Fruit fly (Drosophila melanogaster): Measurements from ENCODE around the gene CG11327.

Gene CG11327

DNA sequence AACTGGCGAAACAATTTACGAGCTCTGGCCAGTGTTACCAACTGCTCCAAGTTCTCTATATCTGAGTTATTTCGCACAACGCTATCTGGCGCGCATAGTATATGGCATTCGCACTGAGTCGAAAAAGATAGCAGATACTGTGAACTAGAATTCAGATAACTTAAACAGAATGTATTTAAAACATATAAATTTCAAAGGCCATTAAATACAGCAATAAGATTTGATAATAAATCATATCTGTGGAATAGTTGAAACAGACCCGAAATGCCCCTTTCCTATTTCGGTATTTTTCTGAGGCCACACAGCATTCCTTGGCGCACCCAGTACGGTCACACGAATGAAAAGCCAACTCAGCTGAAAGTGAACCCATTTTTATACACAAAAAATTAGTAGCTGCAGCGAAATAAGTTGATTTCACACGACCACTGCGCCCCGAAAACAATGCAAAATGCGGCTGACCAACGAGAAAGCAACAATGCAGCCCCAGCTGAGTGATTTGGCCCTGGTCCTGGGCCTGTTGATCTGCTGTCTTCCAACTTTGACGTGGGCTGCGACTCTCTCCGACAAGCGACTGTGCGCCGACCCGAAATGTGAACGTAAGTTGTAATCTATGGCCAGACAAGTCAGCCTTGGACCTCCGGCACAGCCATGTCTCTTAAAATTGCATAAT lies 37.3 kb downstream of the CG11327 start, which contains the start of the genes CG31635 and Tango1 (continued):
- no peak for TF ChIP-seq da (GFP tag; optimal IDR thresholded peaks at IDR 0.05)
- no peak for TF ChIP-seq CG13296 (GFP tag; optimal IDR thresholded peaks at IDR 0.05)
- TF ChIP-seq Oaz (GFP tag; IDR thresholded peaks at IDR 0.05), result no peak
- TF ChIP-seq sr (GFP tag; IDR thresholded peaks at IDR 0.05), result no peak
- TF ChIP-seq CG12744 (GFP tag; optimal IDR thresholded peaks at IDR 0.05), result peak; percentile 2
- no peak for TF ChIP-seq CG10431 (GFP tag; optimal IDR thresholded peaks at IDR 0.05)
- no peak for TF ChIP-seq ci (GFP tag; IDR thresholded peaks at IDR 0.05)
- no peak for TF ChIP-seq CG17568 (GFP tag; optimal IDR thresholded peaks at IDR 0.05)
- TF ChIP-seq CG6654 (GFP tag; optimal IDR thresholded peaks at IDR 0.05), result no peak
- TF ChIP-seq CG4820 (GFP tag; optimal IDR thresholded peaks at IDR 0.05), result no peak
- TF ChIP-seq Rfx (GFP tag; IDR thresholded peaks at IDR 0.05), result no peak; the same call in 1 of the 2 replicates
- no peak for TF ChIP-seq CG18011 (GFP tag; optimal IDR thresholded peaks at IDR 0.05)
- peak; percentile 89 for TF ChIP-seq sd (tag; optimal IDR thresholded peaks at IDR 0.05)
- TF ChIP-seq mld (GFP tag; IDR thresholded peaks at IDR 0.05; ENCODE audit: partially characterized antibody), result no peak
- TF ChIP-seq CG8290 (GFP tag; optimal IDR thresholded peaks at IDR 0.05), result peak; percentile 24
- TF ChIP-seq CG8290 (tag; optimal IDR thresholded peaks at IDR 0.05), result no peak
- TF ChIP-seq CG31441 (GFP tag; IDR thresholded peaks at IDR 0.05), result no peak
- peak; percentile 72 for TF ChIP-seq Deaf1 (tag; optimal IDR thresholded peaks at IDR 0.05)
- TF ChIP-seq MESR4 (GFP tag; optimal IDR thresholded peaks at IDR 0.05), result peak; percentile 89
- TF ChIP-seq NC2α (GFP tag; optimal IDR thresholded peaks at IDR 0.05), result no peak
- TF ChIP-seq Oli (tag; optimal IDR thresholded peaks at IDR 0.05), result no peak
- TF ChIP-seq gcm (GFP tag; optimal IDR thresholded peaks at IDR 0.05), result no peak
- TF ChIP-seq CG7271 (tag; optimal IDR thresholded peaks at IDR 0.05), result no peak
- TF ChIP-seq nmo (GFP tag; optimal IDR thresholded peaks at IDR 0.05), result peak; percentile 76
- no peak for TF ChIP-seq lbe (GFP tag; optimal IDR thresholded peaks at IDR 0.05)
- no peak; the same call in 1 of the 2 replicates for TF ChIP-seq lmd (GFP tag; IDR thresholded peaks at IDR 0.05)
- TF ChIP-seq CG10462 (GFP tag; optimal IDR thresholded peaks at IDR 0.05), result no peak
- TF ChIP-seq slp2 (GFP tag; optimal IDR thresholded peaks at IDR 0.05), result no peak
- no peak for TF ChIP-seq pan (optimal IDR thresholded peaks at IDR 0.05)
- peak in 1 of 2 experiments; percentile 12 for TF ChIP-seq pan (GFP tag; optimal IDR thresholded peaks at IDR 0.05 in 1 of 2, IDR thresholded peaks at IDR 0.05 in 1 of 2)
- peak; percentile 6 for TF ChIP-seq CG12155 (GFP tag; optimal IDR thresholded peaks at IDR 0.05)
- peak; percentile 28 for TF ChIP-seq HmgD (GFP tag; optimal IDR thresholded peaks at IDR 0.05)
- no peak for TF ChIP-seq CG5245 (GFP tag; optimal IDR thresholded peaks at IDR 0.05)
- TF ChIP-seq CG17802 (tag; optimal IDR thresholded peaks at IDR 0.05), result peak; percentile 82
- no peak for TF ChIP-seq HmgZ (tag; optimal IDR thresholded peaks at IDR 0.05)
- TF ChIP-seq row (GFP tag; IDR thresholded peaks at IDR 0.05), result peak; percentile 77
- no peak for TF ChIP-seq Taf1 (GFP tag; IDR thresholded peaks at IDR 0.05)
- peak; percentile 71 for TF ChIP-seq CG12659 (GFP tag; optimal IDR thresholded peaks at IDR 0.05)
- no peak for TF ChIP-seq CG12769 (tag; optimal IDR thresholded peaks at IDR 0.05)
- TF ChIP-seq CG4707 (GFP tag; optimal IDR thresholded peaks at IDR 0.05), result no peak
- TF ChIP-seq BEAF-32 (GFP tag; optimal IDR thresholded peaks at IDR 0.05), result peak; percentile 50
- TF ChIP-seq CG30431 (GFP tag; optimal IDR thresholded peaks at IDR 0.05), result no peak
- TF ChIP-seq CG7372 (GFP tag; IDR thresholded peaks at IDR 0.05), result 0 out of 2 replicates have a peak, but pooled peaks have one; percentile 14
- peak; percentile 92 for TF ChIP-seq CG17186 (GFP tag; optimal IDR thresholded peaks at IDR 0.05)
- TF ChIP-seq CG1647 (GFP tag; optimal IDR thresholded peaks at IDR 0.05), result no peak
- 0 out of 3 replicates have a peak, but pooled peaks have one; percentile 15 for TF ChIP-seq tgo (GFP tag; IDR thresholded peaks at IDR 0.05)
- TF ChIP-seq CG9876 (GFP tag; optimal IDR thresholded peaks at IDR 0.05), result no peak
- no peak for TF ChIP-seq dan (GFP tag; IDR thresholded peaks at IDR 0.05)
- TF ChIP-seq CG10267 (tag; optimal IDR thresholded peaks at IDR 0.05), result peak; percentile 66
- TF ChIP-seq otp (GFP tag; IDR thresholded peaks at IDR 0.05), result no peak
- TF ChIP-seq nerfin-1 (tag; optimal IDR thresholded peaks at IDR 0.05), result peak; percentile 46

Measured in whole organism, embryonic.